Worm (Caenorhabditis elegans) whole organism, L3 larva: ENCODE data around the gene col-139.

Source experiments
- R02D3.7 ChIP-seq: fragments of 150-350 bp; optimal IDR thresholded peaks from 2 replicates; lab custom pipeline; 2014; ENCODE audit warnings: missing biosample characterization, missing genetic modification characterization
- ZK546.5 ChIP-seq: sonication (generic microtip); optimal IDR thresholded peaks from 2 replicates; lab custom pipeline; 2017; ENCODE audit warnings: missing biosample characterization, missing genetic modification characterization
- ama-1 ChIP-seq: fragments of 150-350 bp; optimal IDR thresholded peaks from 2 replicates; lab custom pipeline; 2018
- ceh-28 ChIP-seq: fragments of 150-350 bp; optimal IDR thresholded peaks from 2 replicates; lab custom pipeline; 2014; ENCODE audit warnings: missing biosample characterization, missing genetic modification reagents, missing genetic modification characterization
- ceh-82 ChIP-seq: fragments of 150-350 bp; optimal IDR thresholded peaks from 2 replicates; lab custom pipeline; 2014; ENCODE audit warnings: missing biosample characterization, missing genetic modification characterization
- ceh-9 ChIP-seq: sonication (generic microtip); optimal IDR thresholded peaks from 2 replicates; lab custom pipeline; 2018; ENCODE audit warnings: missing biosample characterization, missing genetic modification characterization
- daf-12 ChIP-seq: fragments of 150-350 bp; optimal IDR thresholded peaks from 2 replicates; lab custom pipeline; 2014; ENCODE audit warnings: missing biosample characterization, missing genetic modification reagents, missing genetic modification characterization
- egl-27 ChIP-seq: sonication (generic microtip); optimal IDR thresholded peaks from 4 replicates; lab custom pipeline; 2017; ENCODE audit warnings: missing biosample characterization, missing genetic modification reagents, missing genetic modification characterization
- egl-5 ChIP-seq: fragments of 150-350 bp; optimal IDR thresholded peaks from 2 replicates; lab custom pipeline; 2017; ENCODE audit warnings: missing biosample characterization, missing genetic modification reagents, missing genetic modification characterization, inconsistent platforms
- elt-3 ChIP-seq, 3 experiments: fragments of 150-350 bp in 1 of 3; sonication (generic microtip) in 2 of 3; optimal IDR thresholded peaks; 2 replicates in 2 of 3; 4 replicates in 1 of 3; lab custom pipeline; 2014 to 2017; ENCODE audit warnings: missing biosample characterization in 3 of 3, missing genetic modification characterization in 3 of 3
- eor-1 ChIP-seq, 2 experiments: fragments of 150-350 bp; optimal IDR thresholded peaks; 2 replicates each; lab custom pipeline; 2014 to 2018; ENCODE audit warnings: missing biosample characterization in 2 of 2, missing genetic modification characterization in 2 of 2
- fkh-10 ChIP-seq: sonication (generic microtip); optimal IDR thresholded peaks from 2 replicates; lab custom pipeline; 2017; ENCODE audit warnings: missing biosample characterization, missing genetic modification reagents, missing genetic modification characterization
- fos-1 ChIP-seq: fragments of 150-350 bp; optimal IDR thresholded peaks from 2 replicates; lab custom pipeline; 2014; ENCODE audit warnings: missing biosample characterization, missing genetic modification characterization
- hmg-11 ChIP-seq: sonication (generic microtip); optimal IDR thresholded peaks from 2 replicates; lab custom pipeline; 2016; ENCODE audit warnings: missing genetic modification characterization, missing compliant biosample characterization
- jun-1 ChIP-seq: fragments of 150-350 bp; optimal IDR thresholded peaks from 2 replicates; lab custom pipeline; 2014; ENCODE audit warnings: missing biosample characterization, missing genetic modification reagents, missing genetic modification characterization
- lsy-12 ChIP-seq: sonication (generic microtip); optimal IDR thresholded peaks from 2 replicates; lab custom pipeline; 2016; ENCODE audit warnings: mild to moderate bottlenecking, missing genetic modification characterization, missing compliant biosample characterization
- mdl-1 ChIP-seq: fragments of 150-350 bp; optimal IDR thresholded peaks from 2 replicates; lab custom pipeline; 2014; ENCODE audit warnings: missing biosample characterization, missing genetic modification characterization
- mml-1 ChIP-seq: fragments of 150-350 bp; sonication (generic microtip); optimal IDR thresholded peaks from 3 replicates; lab custom pipeline; 2014; ENCODE audit warnings: missing biosample characterization, missing genetic modification characterization
- nfya-1 ChIP-seq: sonication (generic microtip); optimal IDR thresholded peaks from 2 replicates; lab custom pipeline; 2017; ENCODE audit warnings: missing genetic modification characterization, mild to moderate bottlenecking, missing compliant biosample characterization, antibody characterized with exemption, moderate library complexity; ENCODE audit not compliant: insufficient read depth
- nhr-11 ChIP-seq: fragments of 150-350 bp; optimal IDR thresholded peaks from 2 replicates; lab custom pipeline; 2014; ENCODE audit warnings: missing biosample characterization, missing genetic modification characterization
- nhr-12 ChIP-seq: fragments of 150-350 bp; optimal IDR thresholded peaks from 2 replicates; lab custom pipeline; 2014; ENCODE audit warnings: missing biosample characterization, missing genetic modification characterization
- nhr-237 ChIP-seq: fragments of 150-350 bp; optimal IDR thresholded peaks from 2 replicates; lab custom pipeline; 2014; ENCODE audit warnings: missing biosample characterization, missing genetic modification characterization
- nhr-43 ChIP-seq: sonication (generic microtip); optimal IDR thresholded peaks from 2 replicates; lab custom pipeline; 2016; ENCODE audit warnings: mild to moderate bottlenecking, missing genetic modification characterization, missing compliant biosample characterization; ENCODE audit not compliant: poor library complexity, severe bottlenecking
- nhr-67 ChIP-seq: fragments of 150-350 bp; optimal IDR thresholded peaks from 2 replicates; lab custom pipeline; 2014; ENCODE audit warnings: missing biosample characterization, missing genetic modification characterization
- nhr-76 ChIP-seq: fragments of 150-350 bp; sonication (generic microtip); optimal IDR thresholded peaks from 5 replicates; lab custom pipeline; 2014; ENCODE audit warnings: missing biosample characterization, missing genetic modification characterization
- nhr-77 ChIP-seq: fragments of 150-350 bp; optimal IDR thresholded peaks from 2 replicates; lab custom pipeline; 2014; ENCODE audit warnings: missing biosample characterization, missing genetic modification characterization
- pha-4 ChIP-seq: fragments of 150-350 bp; optimal IDR thresholded peaks from 2 replicates; lab custom pipeline; 2014; ENCODE audit warnings: missing biosample characterization, missing genetic modification reagents, missing genetic modification characterization
- pqm-1 ChIP-seq: fragments of 150-350 bp; optimal IDR thresholded peaks from 2 replicates; lab custom pipeline; 2017; ENCODE audit warnings: missing biosample characterization, missing genetic modification characterization, inconsistent platforms
- sea-2 ChIP-seq: fragments of 150-350 bp; sonication (generic microtip); optimal IDR thresholded peaks from 4 replicates; lab custom pipeline; 2014; ENCODE audit warnings: missing biosample characterization, missing genetic modification reagents, missing genetic modification characterization
- skn-1 ChIP-seq: fragments of 150-350 bp; optimal IDR thresholded peaks from 2 replicates; lab custom pipeline; 2014; ENCODE audit warnings: missing biosample characterization, missing genetic modification characterization
- snpc-4 ChIP-seq: fragments of 150-350 bp; optimal IDR thresholded peaks from 2 replicates; lab custom pipeline; 2014; ENCODE audit warnings: missing biosample characterization, missing genetic modification characterization
- unc-39 ChIP-seq: sonication (generic microtip); optimal IDR thresholded peaks from 4 replicates; lab custom pipeline; 2017; ENCODE audit warnings: missing biosample characterization, missing genetic modification characterization
- unc-62 ChIP-seq: fragments of 150-350 bp; sonication (generic microtip); optimal IDR thresholded peaks from 4 replicates; lab custom pipeline; 2014; ENCODE audit warnings: missing biosample characterization, missing genetic modification reagents, missing genetic modification characterization
- ztf-11 ChIP-seq: fragments of 150-350 bp; optimal IDR thresholded peaks from 2 replicates; lab custom pipeline; 2014; ENCODE audit warnings: missing biosample characterization, missing genetic modification characterization
- ztf-4 ChIP-seq: fragments of 150-350 bp; optimal IDR thresholded peaks from 2 replicates; lab custom pipeline; 2014; ENCODE audit warnings: missing biosample characterization, missing genetic modification characterization

The col-139 gene

ce11 chrV:4692382-4693281, 38.9 kb upstream of the col-139 start, which contains the start of gene cpg-8:
TSS of gene cpg-8 (minus strand) at chrV:4692432.
- TF ChIP-seq ceh-9: no peak
- TF ChIP-seq ztf-4: no peak
- no peak for TF ChIP-seq nhr-76 (tag; lab: Kevin White, UChicago)
- TF ChIP-seq ztf-11: no peak
- TF ChIP-seq unc-39: no peak
- TF ChIP-seq fkh-10 (GFP tag; lab: Kevin White, UChicago): no peak
- no peak for TF ChIP-seq unc-62 (GFP tag; lab: Kevin White, UChicago)
- no peak for TF ChIP-seq hmg-11 (tag; lab: Kevin White, UChicago)

DNA sequence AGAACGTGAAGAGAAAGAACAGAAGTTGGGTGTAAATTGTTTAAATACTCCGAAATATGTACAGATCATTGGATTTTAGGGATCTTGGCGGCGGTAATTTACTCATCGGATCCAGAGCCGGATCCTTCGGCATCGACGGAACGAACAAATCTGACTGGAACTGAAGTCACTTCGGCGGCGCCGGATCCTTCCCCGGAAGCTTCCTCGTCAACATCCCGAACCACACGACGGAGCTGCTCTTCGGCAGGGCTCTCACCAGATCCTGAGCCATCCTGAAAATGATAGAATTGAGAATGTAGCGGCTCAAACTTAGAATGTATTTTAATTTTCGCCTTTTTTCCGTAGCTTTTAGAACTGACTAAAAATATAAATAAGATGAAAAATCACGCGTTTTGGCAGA, 37.9 kb upstream of the col-139 start:
- TF ChIP-seq elt-3 (tag; optimal IDR thresholded peaks at IDR 0.05; lab: Kevin White, UChicago) (no peak), unc-39 (no peak), nhr-11 (tag; lab: Kevin White, UChicago) (no peak), fkh-10 (GFP tag; lab: Kevin White, UChicago) (no peak), sea-2 (GFP tag; lab: Kevin White, UChicago) (no peak), jun-1 (tag; lab: Kevin White, UChicago) (no peak), egl-5 (no peak), nfya-1 (tag; lab: Kevin White, UChicago) (no peak), nhr-237 (tag; lab: Kevin White, UChicago) (no peak), mdl-1 (tag; lab: Kevin White, UChicago) (no peak), pqm-1 (tag; lab: Kevin White, UChicago) (no peak), egl-27 (tag; lab: Kevin White, UChicago) (no peak), daf-12 (tag; lab: Kevin White, UChicago) (no peak), nhr-43 (no peak), pha-4 (no peak), ceh-28 (tag; lab: Kevin White, UChicago) (no peak), lsy-12 (tag; lab: Kevin White, UChicago) (no peak), eor-1 (tag; optimal IDR thresholded peaks at IDR 0.05; lab: Kevin White, UChicago) (no peak), nhr-12 (tag; lab: Kevin White, UChicago) (no peak)
- TF ChIP-seq, all 47 proteins: peak for 0

DNA sequence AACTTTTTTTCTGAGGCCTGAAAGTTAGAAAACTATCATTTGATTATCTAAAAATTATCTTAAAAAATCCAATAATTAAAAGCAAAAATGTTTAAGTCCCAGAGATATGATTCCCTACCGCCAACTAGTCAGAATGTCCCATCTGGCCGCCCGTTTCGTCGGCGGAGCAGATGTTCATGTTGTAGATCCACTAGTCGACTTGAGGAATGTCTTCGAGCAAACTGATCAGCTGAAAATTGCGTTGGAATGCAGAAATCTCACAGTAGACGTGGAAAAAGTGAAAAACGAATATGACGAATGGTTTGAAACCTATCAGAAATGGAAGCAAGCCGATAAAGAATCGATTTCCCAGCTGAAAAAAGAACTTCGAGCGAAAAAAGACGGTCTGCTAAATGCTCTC, 35.5 kb upstream of the col-139 start, which contains the start of gene K03B4.1:
K03B4.1 (plus strand) TSS at position 97 of the 400 bp plus-strand sequence.
- TF ChIP-seq skn-1 (tag; lab: Kevin White, UChicago) (no peak), ceh-82 (no peak), nhr-67 (tag; lab: Kevin White, UChicago) (no peak), sea-2 (GFP tag; lab: Kevin White, UChicago) (no peak), snpc-4 (tag; lab: Kevin White, UChicago) (no peak), nhr-12 (tag; lab: Kevin White, UChicago) (no peak), hmg-11 (tag; lab: Kevin White, UChicago) (no peak), nhr-43 (no peak), egl-5 (no peak), ztf-4 (no peak), nhr-77 (no peak), ceh-9 (no peak), pqm-1 (tag; lab: Kevin White, UChicago) (no peak), jun-1 (tag; lab: Kevin White, UChicago) (no peak), ztf-11 (no peak), mdl-1 (tag; lab: Kevin White, UChicago) (no peak), eor-1 (tag; optimal IDR thresholded peaks at IDR 0.05; lab: Kevin White, UChicago) (no peak), R02D3.7 (tag; lab: Kevin White, UChicago) (no peak), fos-1 (tag; lab: Kevin White, UChicago) (no peak)
- TF ChIP-seq, all 47 proteins: peak for 0

ce11 chrV:4687944-4688505, 34.3 kb upstream of the col-139 start, which contains the start of gene K03B4.2:
TSS of gene K03B4.2 (plus strand) at chrV:4687994.
- no peak for TF ChIP-seq egl-27 (tag; lab: Kevin White, UChicago)
- TF ChIP-seq pha-4: no peak
- no peak for TF ChIP-seq nhr-237 (tag; lab: Kevin White, UChicago)
- TF ChIP-seq fos-1 (tag; lab: Kevin White, UChicago): no peak
- TF ChIP-seq mml-1: no peak
- no peak for TF ChIP-seq ZK546.5
- TF ChIP-seq ama-1: peak; percentile 9
- no peak for TF ChIP-seq fkh-10 (GFP tag; lab: Kevin White, UChicago)
